Worm (Caenorhabditis elegans) whole organism, L2 larva: ENCODE results near the gene rsd-2.

Source experiments
- C34F6.9 ChIP-seq: fragments of 150-350 bp; optimal IDR thresholded peaks from 2 replicates; lab custom pipeline; 2014; ENCODE audit warnings: missing biosample characterization, missing genetic modification characterization
- F13H6.1 ChIP-seq: sonication (generic microtip); optimal IDR thresholded peaks from 2 replicates; lab custom pipeline; 2016; ENCODE audit warnings: missing genetic modification characterization, missing compliant biosample characterization
- Y55F3AM.14 ChIP-seq: fragments of 200-800 bp; sonication (Bioruptor generic); optimal IDR thresholded peaks from 2 replicates; lab custom pipeline; 2018; ENCODE audit warnings: mild to moderate bottlenecking, missing genetic modification characterization, missing compliant biosample characterization
- ZK546.5 ChIP-seq: sonication (generic microtip); optimal IDR thresholded peaks from 2 replicates; lab custom pipeline; 2017; ENCODE audit warnings: missing biosample characterization, missing genetic modification characterization
- alr-1 ChIP-seq: fragments of 150-350 bp; optimal IDR thresholded peaks from 2 replicates; lab custom pipeline; 2014; ENCODE audit warnings: missing biosample characterization, missing genetic modification characterization
- blmp-1 ChIP-seq: sonication (generic microtip); optimal IDR thresholded peaks from 2 replicates; lab custom pipeline; 2017; ENCODE audit warnings: missing genetic modification characterization, mild to moderate bottlenecking, missing compliant biosample characterization, antibody characterized with exemption, moderate library complexity; ENCODE audit not compliant: insufficient read depth
- ceh-16 ChIP-seq: fragments of 150-350 bp; optimal IDR thresholded peaks from 2 replicates; lab custom pipeline; 2014; ENCODE audit warnings: missing biosample characterization, missing genetic modification characterization
- ceh-82 ChIP-seq: fragments of 150-350 bp; optimal IDR thresholded peaks from 2 replicates; lab custom pipeline; 2014; ENCODE audit warnings: missing biosample characterization, missing genetic modification characterization
- crh-2 ChIP-seq: sonication (generic microtip); optimal IDR thresholded peaks from 2 replicates; lab custom pipeline; 2017; ENCODE audit warnings: missing biosample characterization, missing genetic modification characterization
- egl-27 ChIP-seq: sonication (generic microtip); optimal IDR thresholded peaks from 3 replicates; lab custom pipeline; 2017; ENCODE audit warnings: missing biosample characterization, missing genetic modification reagents, missing genetic modification characterization
- elt-1 ChIP-seq: fragments of 150-350 bp; optimal IDR thresholded peaks from 2 replicates; lab custom pipeline; 2014; ENCODE audit warnings: missing biosample characterization, missing genetic modification characterization
- elt-3 ChIP-seq: sonication (generic microtip); optimal IDR thresholded peaks from 2 replicates; lab custom pipeline; 2017; ENCODE audit warnings: missing biosample characterization, missing genetic modification characterization
- fos-1 ChIP-seq: fragments of 150-350 bp; optimal IDR thresholded peaks from 2 replicates; lab custom pipeline; 2014; ENCODE audit warnings: missing biosample characterization, missing genetic modification characterization
- gmeb-1 ChIP-seq: fragments of 150-350 bp; optimal IDR thresholded peaks from 2 replicates; lab custom pipeline; 2014; ENCODE audit warnings: missing biosample characterization, missing genetic modification characterization
- lin-11 ChIP-seq: fragments of 150-350 bp; sonication (generic microtip); optimal IDR thresholded peaks from 2 replicates; lab custom pipeline; 2014; ENCODE audit warnings: missing biosample characterization, missing genetic modification characterization, inconsistent platforms, mixed read lengths
- lin-13 ChIP-seq: fragments of 150-350 bp; optimal IDR thresholded peaks from 2 replicates; lab custom pipeline; 2014; ENCODE audit warnings: missing biosample characterization, missing genetic modification reagents, missing genetic modification characterization
- lsy-2 ChIP-seq, 2 experiments: fragments of 150-350 bp in 1 of 2; sonication (generic microtip) in 1 of 2; optimal IDR thresholded peaks; 2 replicates each; lab custom pipeline; 2014 to 2017; ENCODE audit warnings: missing biosample characterization in 2 of 2, missing genetic modification characterization in 2 of 2
- mbf-1 ChIP-seq: sonication (generic microtip); optimal IDR thresholded peaks from 2 replicates; lab custom pipeline; 2017; ENCODE audit warnings: missing biosample characterization, missing genetic modification characterization
- mdl-1 ChIP-seq, 2 experiments: fragments of 150-350 bp in 1 of 2; sonication (generic microtip) in 1 of 2; optimal IDR thresholded peaks; 2 replicates each; lab custom pipeline; 2017; ENCODE audit warnings: missing biosample characterization in 2 of 2, missing genetic modification characterization in 2 of 2
- nhr-12 ChIP-seq: fragments of 150-350 bp; optimal IDR thresholded peaks from 2 replicates; lab custom pipeline; 2014; ENCODE audit warnings: missing biosample characterization, missing genetic modification characterization
- nhr-129 ChIP-seq: fragments of 150-350 bp; optimal IDR thresholded peaks from 2 replicates; lab custom pipeline; 2014; ENCODE audit warnings: missing biosample characterization, missing genetic modification characterization
- nhr-21 ChIP-seq: fragments of 150-350 bp; optimal IDR thresholded peaks from 2 replicates; lab custom pipeline; 2014; ENCODE audit warnings: missing biosample characterization, missing genetic modification characterization
- nhr-237 ChIP-seq: fragments of 150-350 bp; optimal IDR thresholded peaks from 2 replicates; lab custom pipeline; 2014; ENCODE audit warnings: missing biosample characterization, missing genetic modification characterization
- nhr-25 ChIP-seq: fragments of 150-350 bp; sonication (generic microtip); optimal IDR thresholded peaks from 3 replicates; lab custom pipeline; 2014; ENCODE audit warnings: missing biosample characterization, missing genetic modification characterization
- nhr-6 ChIP-seq: fragments of 150-350 bp; optimal IDR thresholded peaks from 2 replicates; lab custom pipeline; 2014; ENCODE audit warnings: missing biosample characterization, missing genetic modification characterization
- peb-1 ChIP-seq: fragments of 150-350 bp; optimal IDR thresholded peaks from 2 replicates; lab custom pipeline; 2014; ENCODE audit warnings: missing biosample characterization, missing genetic modification characterization
- sem-4 ChIP-seq: fragments of 150-350 bp; optimal IDR thresholded peaks from 2 replicates; lab custom pipeline; 2014; ENCODE audit warnings: missing biosample characterization, missing genetic modification reagents, missing genetic modification characterization
- skn-1 ChIP-seq: sonication (generic microtip); optimal IDR thresholded peaks from 2 replicates; lab custom pipeline; 2017; ENCODE audit warnings: missing biosample characterization, missing genetic modification characterization
- sma-3 ChIP-seq: sonication (generic microtip); optimal IDR thresholded peaks from 2 replicates; lab custom pipeline; 2016; ENCODE audit warnings: missing genetic modification reagents, missing genetic modification characterization, missing compliant biosample characterization
- snpc-4 ChIP-seq: fragments of 150-350 bp; optimal IDR thresholded peaks from 2 replicates; lab custom pipeline; 2014; ENCODE audit warnings: missing biosample characterization, missing genetic modification characterization
- unc-39 ChIP-seq: fragments of 150-350 bp; optimal IDR thresholded peaks from 2 replicates; lab custom pipeline; 2014; ENCODE audit warnings: missing biosample characterization, missing genetic modification characterization
- unc-55 ChIP-seq: fragments of 150-350 bp; sonication (generic microtip); optimal IDR thresholded peaks from 3 replicates; lab custom pipeline; 2014; ENCODE audit warnings: missing biosample characterization, missing genetic modification reagents, missing genetic modification characterization
- ztf-4 ChIP-seq: fragments of 150-350 bp; optimal IDR thresholded peaks from 2 replicates; lab custom pipeline; 2014; ENCODE audit warnings: missing biosample characterization, missing genetic modification characterization

The rsd-2 gene

ce11 chrIV:13487596-13487995 lies 52.5 kb downstream of the rsd-2 start:
- TF ChIP-seq skn-1 (tag; lab: Kevin White, UChicago): no peak
- TF ChIP-seq C34F6.9 (tag; lab: Kevin White, UChicago): no peak
- TF ChIP-seq ceh-82 (tag; lab: Kevin White, UChicago): no peak
- TF ChIP-seq nhr-6 (tag; lab: Kevin White, UChicago): no peak
- no peak for TF ChIP-seq mdl-1 (tag; optimal IDR thresholded peaks at IDR 0.05; lab: Kevin White, UChicago)
- no peak for TF ChIP-seq sem-4 (tag; lab: Kevin White, UChicago)
- no peak for TF ChIP-seq sma-3 (GFP tag; lab: Kevin White, UChicago)
- no peak for TF ChIP-seq lin-13
- TF ChIP-seq mbf-1 (tag; lab: Kevin White, UChicago): no peak
- TF ChIP-seq ZK546.5 (tag; lab: Kevin White, UChicago): no peak
- TF ChIP-seq blmp-1 (tag; lab: Kevin White, UChicago): no peak
- no peak for TF ChIP-seq gmeb-1
- no peak for TF ChIP-seq crh-2
- TF ChIP-seq ceh-16 (tag; lab: Kevin White, UChicago): no peak
- TF ChIP-seq unc-39 (tag; lab: Kevin White, UChicago): no peak
- no peak for TF ChIP-seq nhr-12
- no peak for TF ChIP-seq F13H6.1
- TF ChIP-seq lin-11 (tag; lab: Kevin White, UChicago): no peak

ce11 chrIV:13487019-13487418 lies 53.0 kb downstream of the rsd-2 start:
- TF ChIP-seq unc-55 (peak; percentile 34), nhr-237 (no peak)

ce11 chrIV:13483596-13483995 lies 56.5 kb downstream of the rsd-2 start:
- TF ChIP-seq nhr-12 (no peak), peb-1 (tag; lab: Kevin White, UChicago) (no peak), fos-1 (tag; lab: Kevin White, UChicago) (no peak), ZK546.5 (tag; lab: Kevin White, UChicago) (no peak), egl-27 (tag; lab: Kevin White, UChicago) (no peak), elt-3 (no peak), skn-1 (tag; lab: Kevin White, UChicago) (no peak), nhr-129 (tag; lab: Kevin White, UChicago) (no peak), snpc-4 (tag; lab: Kevin White, UChicago) (no peak), ztf-4 (tag; lab: Kevin White, UChicago) (no peak), lin-11 (tag; lab: Kevin White, UChicago) (no peak), sem-4 (tag; lab: Kevin White, UChicago) (no peak), alr-1 (tag; lab: Kevin White, UChicago) (no peak), lsy-2 (tag; optimal IDR thresholded peaks at IDR 0.05; lab: Kevin White, UChicago) (no peak)

- TF ChIP-seq lsy-2 (tag; optimal IDR thresholded peaks at IDR 0.05; lab: Kevin White, UChicago): no peak
These were observed 57.6 kb downstream of the rsd-2 start, which contains the start of gene Y38H8A.1 for ce11 chrIV:13482469-13482868. Gene Y38H8A.1, plus strand, starts transcription at chrIV:13482769.

ce11 chrIV:13474132-13474531 lies 65.9 kb downstream of the rsd-2 start, which contains the start of gene Y38H8A.2:
Gene Y38H8A.2, plus strand, starts transcription at chrIV:13474432.
- TF ChIP-seq skn-1 (tag; lab: Kevin White, UChicago) (no peak), ceh-16 (tag; lab: Kevin White, UChicago) (no peak), alr-1 (tag; lab: Kevin White, UChicago) (no peak), blmp-1 (tag; lab: Kevin White, UChicago) (no peak), nhr-129 (tag; lab: Kevin White, UChicago) (no peak), nhr-6 (tag; lab: Kevin White, UChicago) (no peak), ZK546.5 (tag; lab: Kevin White, UChicago) (no peak), nhr-12 (no peak), nhr-21 (tag; lab: Kevin White, UChicago) (no peak), elt-1 (no peak), fos-1 (tag; lab: Kevin White, UChicago) (no peak), Y55F3AM.14 (GFP tag; lab: Kevin White, UChicago) (no peak), nhr-25 (tag; lab: Kevin White, UChicago) (no peak)
